Worm (Caenorhabditis elegans) whole organism, L1 larva: Measurements from ENCODE around the gene ttbk-8.2.

Experiments used
- C16A3.4 ChIP-seq: fragments of 150-350 bp; optimal IDR thresholded peaks from 2 replicates; lab custom pipeline; 2014; ENCODE audit warnings: missing biosample characterization, missing genetic modification characterization
- C34B4.2 ChIP-seq: sonication (generic microtip); optimal IDR thresholded peaks from 2 replicates; lab custom pipeline; 2017; ENCODE audit warnings: mild to moderate bottlenecking, missing genetic modification characterization, missing compliant biosample characterization
- F16B12.6 ChIP-seq: fragments of 150-350 bp; optimal IDR thresholded peaks from 2 replicates; lab custom pipeline; 2014; ENCODE audit warnings: missing biosample characterization, missing genetic modification characterization
- alr-1 ChIP-seq: fragments of 200-800 bp; sonication (Bioruptor generic); optimal IDR thresholded peaks from 2 replicates; lab custom pipeline; 2018; ENCODE audit warnings: borderline replicate concordance, mild to moderate bottlenecking, missing genetic modification characterization, missing compliant biosample characterization
- aly-2 ChIP-seq: fragments of 150-350 bp; optimal IDR thresholded peaks from 2 replicates; lab custom pipeline; 2014; ENCODE audit warnings: missing biosample characterization, missing genetic modification characterization
- blmp-1 ChIP-seq: fragments of 150-350 bp; optimal IDR thresholded peaks from 2 replicates; lab custom pipeline; 2014; ENCODE audit warnings: missing biosample characterization, missing genetic modification characterization
- ceh-8 ChIP-seq: fragments of 200-800 bp; sonication (Bioruptor generic); optimal IDR thresholded peaks from 2 replicates; lab custom pipeline; 2018; ENCODE audit warnings: mild to moderate bottlenecking, missing genetic modification characterization, moderate library complexity, missing compliant biosample characterization
- ceh-82 ChIP-seq, 3 experiments: fragments of 150-350 bp in 1 of 3; sonication (generic microtip) in 2 of 3; optimal IDR thresholded peaks; 2 replicates each; lab custom pipeline; 2014 to 2017; ENCODE audit warnings: missing biosample characterization in 3 of 3, missing genetic modification characterization in 3 of 3
- ceh-90 ChIP-seq: sonication (generic microtip); optimal IDR thresholded peaks from 2 replicates; lab custom pipeline; 2016; ENCODE audit warnings: missing genetic modification characterization, missing compliant biosample characterization
- dsc-1 ChIP-seq: sonication (generic microtip); optimal IDR thresholded peaks from 2 replicates; lab custom pipeline; 2016; ENCODE audit warnings: mild to moderate bottlenecking, missing genetic modification characterization, missing compliant biosample characterization
- efl-1 ChIP-seq, 4 experiments: fragments of 150-350 bp; optimal IDR thresholded peaks in 3 of 4; peaks in 1 of 4; 1 replicate in 1 of 4; 2 replicates in 3 of 4; lab custom pipeline; 2014; ENCODE audit warnings: missing biosample characterization in 2 of 4, missing genetic modification characterization in 2 of 4, missing genetic modification reagents in 2 of 4
- efl-3 ChIP-seq: fragments of 200-800 bp; sonication (Bioruptor generic); optimal IDR thresholded peaks from 2 replicates; lab custom pipeline; 2018; ENCODE audit warnings: mild to moderate bottlenecking, missing genetic modification characterization, missing compliant biosample characterization
- elt-2 ChIP-seq: sonication (generic microtip); optimal IDR thresholded peaks from 2 replicates; lab custom pipeline; 2016; ENCODE audit warnings: missing genetic modification characterization, mild to moderate bottlenecking, inconsistent platforms, missing compliant biosample characterization, missing genetic modification reagents
- grh-1 ChIP-seq: fragments of 200-800 bp; sonication (Bioruptor generic); IDR thresholded peaks from 2 replicates; pipeline ENCODE4 v1.3.6; 2022; ENCODE audit warnings: missing genetic modification reagents, missing genetic modification characterization, missing compliant biosample characterization
- hpl-2 ChIP-seq: fragments of 150-350 bp; optimal IDR thresholded peaks from 2 replicates; lab custom pipeline; 2014; ENCODE audit warnings: missing biosample characterization, missing genetic modification reagents, missing genetic modification characterization
- jun-1 ChIP-seq: fragments of 150-350 bp; optimal IDR thresholded peaks from 2 replicates; lab custom pipeline; 2014; ENCODE audit warnings: missing biosample characterization, missing genetic modification reagents, missing genetic modification characterization
- lin-14 ChIP-seq: fragments of 200-800 bp; sonication (Bioruptor generic); optimal IDR thresholded peaks from 2 replicates; lab custom pipeline; 2018; ENCODE audit warnings: mild to moderate bottlenecking, missing genetic modification characterization, moderate library complexity, missing compliant biosample characterization
- lin-35 ChIP-seq, 2 experiments: fragments of 150-350 bp; optimal IDR thresholded peaks; 2 replicates each; lab custom pipeline; 2014; ENCODE audit warnings: missing biosample characterization in 2 of 2, missing genetic modification characterization in 2 of 2, missing genetic modification reagents in 2 of 2
- lsy-2 ChIP-seq, 2 experiments: fragments of 150-350 bp; optimal IDR thresholded peaks; 2 replicates each; lab custom pipeline; 2014; ENCODE audit warnings: missing biosample characterization in 2 of 2, missing genetic modification characterization in 2 of 2
- mdl-1 ChIP-seq, 2 experiments: fragments of 150-350 bp; optimal IDR thresholded peaks; 2 replicates each; lab custom pipeline; 2014 to 2017; ENCODE audit warnings: missing biosample characterization in 2 of 2, missing genetic modification characterization in 2 of 2, inconsistent platforms in 1 of 2
- mep-1 ChIP-seq: fragments of 150-350 bp; optimal IDR thresholded peaks from 2 replicates; lab custom pipeline; 2014; ENCODE audit warnings: missing biosample characterization, missing genetic modification characterization
- nhr-12 ChIP-seq: sonication (generic microtip); optimal IDR thresholded peaks from 2 replicates; lab custom pipeline; 2017; ENCODE audit warnings: missing biosample characterization, missing genetic modification characterization
- nhr-85 ChIP-seq: sonication (generic microtip); peaks from one replicate; lab custom pipeline; 2016; ENCODE audit warnings: missing genetic modification characterization, inconsistent platforms, missing compliant biosample characterization
- pqm-1 ChIP-seq: sonication (generic microtip); optimal IDR thresholded peaks from 3 replicates; lab custom pipeline; 2017; ENCODE audit warnings: missing biosample characterization, missing genetic modification characterization
- rnt-1 ChIP-seq: sonication (generic microtip); optimal IDR thresholded peaks from 2 replicates; lab custom pipeline; 2016; ENCODE audit warnings: mild to moderate bottlenecking, missing genetic modification characterization, moderate library complexity, missing compliant biosample characterization
- skn-1 ChIP-seq: fragments of 150-350 bp; optimal IDR thresholded peaks from 2 replicates; lab custom pipeline; 2014; ENCODE audit warnings: missing biosample characterization, missing genetic modification characterization
- snpc-4 ChIP-seq: fragments of 150-350 bp; optimal IDR thresholded peaks from 2 replicates; lab custom pipeline; 2014; ENCODE audit warnings: missing biosample characterization, missing genetic modification characterization
- snu-23 ChIP-seq: sonication (generic microtip); optimal IDR thresholded peaks from 2 replicates; lab custom pipeline; 2016; ENCODE audit warnings: missing genetic modification characterization, missing compliant biosample characterization
- sox-4 ChIP-seq: sonication (generic microtip); optimal IDR thresholded peaks from 2 replicates; lab custom pipeline; 2016; ENCODE audit warnings: missing genetic modification characterization, missing compliant biosample characterization
- sup-37 ChIP-seq: fragments of 200-800 bp; sonication (Bioruptor generic); optimal IDR thresholded peaks from 2 replicates; lab custom pipeline; 2018; ENCODE audit warnings: mild to moderate bottlenecking, missing genetic modification characterization, missing compliant biosample characterization
- tbx-2 ChIP-seq: sonication (generic microtip); optimal IDR thresholded peaks from 2 replicates; lab custom pipeline; 2016; ENCODE audit warnings: missing genetic modification characterization, missing compliant biosample characterization
- zip-4 ChIP-seq: fragments of 200-800 bp; sonication (Bioruptor generic); optimal IDR thresholded peaks from 2 replicates; lab custom pipeline; 2018; ENCODE audit warnings: mild to moderate bottlenecking, missing genetic modification characterization, moderate library complexity, missing compliant biosample characterization
- ztf-11 ChIP-seq, 2 experiments: sonication (generic microtip); optimal IDR thresholded peaks; 2 replicates each; lab custom pipeline; 2016 to 2017; ENCODE audit warnings: missing genetic modification characterization in 2 of 2, missing biosample characterization in 1 of 2, missing compliant biosample characterization in 1 of 2

ttbk-8.2 gene

ce11 chrIV:5658897-5659296 lies 27.2 kb downstream of the ttbk-8.2 start:
- TF ChIP-seq mdl-1 (tag; optimal IDR thresholded peaks at IDR 0.05; lab: Kevin White, UChicago) (peak in 1 of 2 experiments; percentile 3), F16B12.6 (tag; lab: Kevin White, UChicago) (no peak), efl-3 (GFP tag; lab: Kevin White, UChicago) (no peak), elt-2 (tag; lab: Kevin White, UChicago) (peak; percentile 57), tbx-2 (no peak), pqm-1 (tag; lab: Kevin White, UChicago) (no peak), rnt-1 (tag; lab: Kevin White, UChicago) (no peak), C34B4.2 (tag; lab: Kevin White, UChicago) (no peak)

ce11 chrIV:5659461-5659860 lies 27.7 kb downstream of the ttbk-8.2 start:
- TF ChIP-seq mep-1 (tag; lab: Kevin White, UChicago) (no peak), elt-2 (tag; lab: Kevin White, UChicago) (peak; percentile 58), lin-35 (GFP tag; optimal IDR thresholded peaks at IDR 0.05; lab: Kevin White, UChicago) (peak in 1 of 2 experiments; percentile 24), lin-14 (GFP tag; lab: Kevin White, UChicago) (peak; percentile 12)

ce11 chrIV:5660239-5660638 lies 28.5 kb downstream of the ttbk-8.2 start, which contains the start of gene skn-1:
TSS of gene skn-1 (minus strand) at chrIV:5660384.
- TF ChIP-seq snu-23 (GFP tag; lab: Kevin White, UChicago) (no peak), efl-1 (optimal IDR thresholded peaks at IDR 0.05; lab: Kevin White, UChicago) (no peak), efl-1 (GFP tag; optimal IDR thresholded peaks at IDR 0.05 in 1 of 2; lab: Kevin White, UChicago) (peak in 1 of 2 experiments; percentile 88), snpc-4 (tag; lab: Kevin White, UChicago) (no peak)

ce11 chrIV:5662073-5662472 lies 30.3 kb downstream of the ttbk-8.2 start:
- TF ChIP-seq alr-1 (tag; lab: Kevin White, UChicago) (no peak), ceh-82 (tag; optimal IDR thresholded peaks at IDR 0.05; lab: Kevin White, UChicago) (no peak), mep-1 (tag; lab: Kevin White, UChicago) (no peak), lsy-2 (tag; optimal IDR thresholded peaks at IDR 0.05; lab: Kevin White, UChicago) (no peak), grh-1 (GFP tag; lab: Robert Waterston, UW) (no peak), efl-1 (optimal IDR thresholded peaks at IDR 0.05; lab: Kevin White, UChicago) (no peak), efl-1 (GFP tag; optimal IDR thresholded peaks at IDR 0.05 in 1 of 2; lab: Kevin White, UChicago) (peak in 1 of 2 experiments; percentile 17), ztf-11 (tag; optimal IDR thresholded peaks at IDR 0.05; lab: Kevin White, UChicago) (no peak)

- TF ChIP-seq nhr-85 (tag; lab: Kevin White, UChicago): peak; percentile 13
- TF ChIP-seq ceh-8 (GFP tag; lab: Kevin White, UChicago): no peak
Observed at ce11 chrIV:5662886-5663285, 31.2 kb downstream of the ttbk-8.2 start.

ce11 chrIV:5664375-5665004 lies 32.8 kb downstream of the ttbk-8.2 start, which contains the start of gene bec-1:
TSS of gene bec-1 (minus strand) at chrIV:5664425.
- TF ChIP-seq dsc-1 (tag; lab: Kevin White, UChicago) (no peak), sox-4 (tag; lab: Kevin White, UChicago) (no peak), nhr-85 (tag; lab: Kevin White, UChicago) (no peak), blmp-1 (tag; lab: Kevin White, UChicago) (peak; percentile 19), lin-35 (GFP tag; optimal IDR thresholded peaks at IDR 0.05; lab: Kevin White, UChicago) (no peak), zip-4 (GFP tag; lab: Kevin White, UChicago) (no peak), lin-14 (GFP tag; lab: Kevin White, UChicago) (peak; percentile 1), jun-1 (tag; lab: Kevin White, UChicago) (no peak), nhr-12 (tag; lab: Kevin White, UChicago) (no peak), skn-1 (tag; lab: Kevin White, UChicago) (no peak), C16A3.4 (no peak), efl-1 (optimal IDR thresholded peaks at IDR 0.05; lab: Kevin White, UChicago) (no peak), efl-1 (GFP tag; optimal IDR thresholded peaks at IDR 0.05 in 1 of 2; lab: Kevin White, UChicago) (peak in 1 of 2 experiments; percentile 72), mep-1 (tag; lab: Kevin White, UChicago) (peak; percentile 2), ceh-90 (no peak), hpl-2 (GFP tag; lab: Kevin White, UChicago) (no peak), sup-37 (GFP tag; lab: Kevin White, UChicago) (no peak), aly-2 (no peak)
